Worm (Caenorhabditis elegans): ENCODE measurements around the gene spe-41.
A peak's percentile ranks its signal among the peaks of the same experiment; 100 is the strongest.

spe-41 gene

DNA sequence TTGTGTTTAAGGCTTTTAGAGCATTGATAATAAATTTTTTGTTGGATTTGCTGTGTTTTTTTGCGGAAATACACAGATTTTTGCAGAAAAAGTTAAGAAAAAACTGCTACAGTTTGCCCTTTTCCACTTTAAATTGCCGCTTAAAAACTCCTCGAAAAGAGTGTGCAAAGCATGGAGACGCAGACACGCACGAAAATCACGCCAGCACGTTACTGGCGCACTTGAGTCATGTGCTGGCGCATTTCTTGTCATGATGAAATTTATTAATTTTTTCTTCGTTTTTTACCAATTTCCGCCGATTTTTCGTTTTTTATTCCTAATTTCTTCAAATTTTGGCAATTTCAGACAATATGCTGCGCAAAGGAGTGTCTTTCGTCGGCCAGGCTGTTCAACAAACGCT is 16.1 kb upstream of the spe-41 start, which contains the start of gene C34C12.8 (continued):
- TF ChIP-seq cebp-2 (GFP tag; IDR thresholded peaks at IDR 0.05), result peak; percentile 76; the same call in 1 of the 2 replicates
- TF ChIP-seq bed-2 (GFP tag; IDR thresholded peaks at IDR 0.05), result no peak
- TF ChIP-seq rcor-1 (GFP tag; IDR thresholded peaks at IDR 0.05), result peak; percentile 96
- TF ChIP-seq F49E8.2 (tag; optimal IDR thresholded peaks at IDR 0.05; ENCODE audit: insufficient read depth), result peak; percentile 89
- TF ChIP-seq ets-4 (GFP tag; optimal IDR thresholded peaks at IDR 0.05), result peak; percentile 3
- no peak for TF ChIP-seq lsy-27 (tag; optimal IDR thresholded peaks at IDR 0.05; ENCODE audit: borderline replicate concordance, insufficient read depth)
- TF ChIP-seq F23B12.7 (tag; optimal IDR thresholded peaks at IDR 0.05; ENCODE audit: insufficient read depth), result peak; percentile 69
- peak; percentile 67; the same call in 1 of the 2 replicates for TF ChIP-seq Y95B8A.8 (GFP tag; IDR thresholded peaks at IDR 0.05)
- TF ChIP-seq nhr-179 (tag; optimal IDR thresholded peaks at IDR 0.05), result no peak
- TF ChIP-seq hlh-12 (tag; optimal IDR thresholded peaks at IDR 0.05), result no peak
- TF ChIP-seq pha-4 (tag; optimal IDR thresholded peaks at IDR 0.05), result no peak
- TF ChIP-seq rec-8 (tag; optimal IDR thresholded peaks at IDR 0.05), result peak in 1 of 2 experiments; percentile 50
- TF ChIP-seq unc-62 (GFP tag; optimal IDR thresholded peaks at IDR 0.05), result peak; percentile 30
- no peak for TF ChIP-seq F39B2.1 (GFP tag; IDR thresholded peaks at IDR 0.05)
- peak; percentile 11 for TF ChIP-seq ztf-22 (GFP tag; optimal IDR thresholded peaks at IDR 0.05)
- TF ChIP-seq mes-4 (tag; optimal IDR thresholded peaks at IDR 0.05), result peak; percentile 44
- TF ChIP-seq cebp-1 (GFP tag; IDR thresholded peaks at IDR 0.05), result peak; percentile 33; the same call in 1 of the 2 replicates
- TF ChIP-seq cebp-1 (tag; optimal IDR thresholded peaks at IDR 0.05), result peak; percentile 94
- peak; percentile 75 for TF ChIP-seq somi-1 (GFP tag; optimal IDR thresholded peaks at IDR 0.05)
- no peak for TF ChIP-seq zim-3 (tag; optimal IDR thresholded peaks at IDR 0.05)
- TF ChIP-seq zfh-2 (GFP tag; conservative IDR thresholded peaks at IDR 0.05), result peak; percentile 50; the same call in 1 of the 2 replicates
- peak; percentile 99 for TF ChIP-seq Y53G8AR.9 (GFP tag; conservative IDR thresholded peaks at IDR 0.05)
- no peak for TF ChIP-seq bed-1 (GFP tag; IDR thresholded peaks at IDR 0.05)
- peak; percentile 45; the same call in 1 of the 2 replicates for TF ChIP-seq attf-3 (GFP tag; conservative IDR thresholded peaks at IDR 0.05)
- peak; percentile 96 for TF ChIP-seq madf-6 (GFP tag; IDR thresholded peaks at IDR 0.05)
- peak; percentile 76 for TF ChIP-seq snpc-1.1 (tag; optimal IDR thresholded peaks at IDR 0.05; ENCODE audit: insufficient read depth)
- peak; percentile 90 for TF ChIP-seq ztf-26 (tag; optimal IDR thresholded peaks at IDR 0.05)
- TF ChIP-seq unc-130 (GFP tag; optimal IDR thresholded peaks at IDR 0.05), result peak; percentile 65
- TF ChIP-seq akir-1 (GFP tag; optimal IDR thresholded peaks at IDR 0.05), result no peak
- TF ChIP-seq chd-7 (tag; optimal IDR thresholded peaks at IDR 0.05), result peak; percentile 33
- TF ChIP-seq ceh-40 (GFP tag; IDR thresholded peaks at IDR 0.05), result no peak
- peak; percentile 14 for TF ChIP-seq B0261.1 (tag; optimal IDR thresholded peaks at IDR 0.05)
- TF ChIP-seq sdz-38 (tag; optimal IDR thresholded peaks at IDR 0.05), result no peak
- peak; percentile 85 for TF ChIP-seq hsf-1 (GFP tag; IDR thresholded peaks at IDR 0.05)
- peak; percentile 94 for TF ChIP-seq repo-1 (tag; optimal IDR thresholded peaks at IDR 0.05)
- peak; percentile 72 for TF ChIP-seq attf-6 (GFP tag; IDR thresholded peaks at IDR 0.05)
- no peak for TF ChIP-seq lag-1 (GFP tag; IDR thresholded peaks at IDR 0.05)
- TF ChIP-seq egrh-3 (GFP tag; IDR thresholded peaks at IDR 0.05), result no peak
- no peak for TF ChIP-seq dpff-1 (tag; optimal IDR thresholded peaks at IDR 0.05)
- TF ChIP-seq F57C9.4 (tag; optimal IDR thresholded peaks at IDR 0.05), result peak; percentile 5
- TF ChIP-seq F10E7.11 (tag; optimal IDR thresholded peaks at IDR 0.05), result peak; percentile 12
- TF ChIP-seq lsl-1 (GFP tag; optimal IDR thresholded peaks at IDR 0.05), result peak; percentile 89
- peak; percentile 99 for TF ChIP-seq mcd-1 (GFP tag; IDR thresholded peaks at IDR 0.05)
- TF ChIP-seq Y67H2A.10 (GFP tag; conservative IDR thresholded peaks at IDR 0.05), result peak; percentile 25; the same call in 1 of the 2 replicates
- peak; percentile 83 for TF ChIP-seq efl-1 (GFP tag; optimal IDR thresholded peaks at IDR 0.05)
- peak; percentile 90 for TF ChIP-seq ceh-100 (GFP tag; IDR thresholded peaks at IDR 0.05)
- peak; percentile 90 for TF ChIP-seq hmg-20 (GFP tag; IDR thresholded peaks at IDR 0.05)
- peak; percentile 92 for TF ChIP-seq snpc-3.4 (tag; optimal IDR thresholded peaks at IDR 0.05)

Data from whole organism, young adult.